Worm (Caenorhabditis elegans) whole organism, L2 larva: ENCODE results near the gene rer-1.

ENCODE experiments used
- C34F6.9 ChIP-seq: fragments of 150-350 bp; optimal IDR thresholded peaks from 2 replicates; lab custom pipeline; 2014; ENCODE audit warnings: missing biosample characterization, missing genetic modification characterization
- F13H6.1 ChIP-seq: sonication (generic microtip); optimal IDR thresholded peaks from 2 replicates; lab custom pipeline; 2016; ENCODE audit warnings: missing genetic modification characterization, missing compliant biosample characterization
- ZK546.5 ChIP-seq: sonication (generic microtip); optimal IDR thresholded peaks from 2 replicates; lab custom pipeline; 2017; ENCODE audit warnings: missing biosample characterization, missing genetic modification characterization
- alr-1 ChIP-seq: fragments of 150-350 bp; optimal IDR thresholded peaks from 2 replicates; lab custom pipeline; 2014; ENCODE audit warnings: missing biosample characterization, missing genetic modification characterization
- aly-2 ChIP-seq: fragments of 150-350 bp; optimal IDR thresholded peaks from 2 replicates; lab custom pipeline; 2014; ENCODE audit warnings: missing biosample characterization, missing genetic modification characterization
- ama-1 ChIP-seq: fragments of 150-350 bp; optimal IDR thresholded peaks from 2 replicates; lab custom pipeline; 2018; ENCODE audit warnings: inconsistent platforms
- blmp-1 ChIP-seq: sonication (generic microtip); optimal IDR thresholded peaks from 2 replicates; lab custom pipeline; 2017; ENCODE audit warnings: missing genetic modification characterization, mild to moderate bottlenecking, missing compliant biosample characterization, antibody characterized with exemption, moderate library complexity; ENCODE audit not compliant: insufficient read depth
- crh-2 ChIP-seq: sonication (generic microtip); optimal IDR thresholded peaks from 2 replicates; lab custom pipeline; 2017; ENCODE audit warnings: missing biosample characterization, missing genetic modification characterization
- egl-27 ChIP-seq: sonication (generic microtip); optimal IDR thresholded peaks from 3 replicates; lab custom pipeline; 2017; ENCODE audit warnings: missing biosample characterization, missing genetic modification reagents, missing genetic modification characterization
- elt-1 ChIP-seq: fragments of 150-350 bp; optimal IDR thresholded peaks from 2 replicates; lab custom pipeline; 2014; ENCODE audit warnings: missing biosample characterization, missing genetic modification characterization
- elt-3 ChIP-seq: sonication (generic microtip); optimal IDR thresholded peaks from 2 replicates; lab custom pipeline; 2017; ENCODE audit warnings: missing biosample characterization, missing genetic modification characterization
- fos-1 ChIP-seq: fragments of 150-350 bp; optimal IDR thresholded peaks from 2 replicates; lab custom pipeline; 2014; ENCODE audit warnings: missing biosample characterization, missing genetic modification characterization
- lin-39 ChIP-seq: fragments of 150-350 bp; optimal IDR thresholded peaks from 2 replicates; lab custom pipeline; 2014; ENCODE audit warnings: missing biosample characterization, missing genetic modification reagents, missing genetic modification characterization
- lsy-2 ChIP-seq, 2 experiments: fragments of 150-350 bp in 1 of 2; sonication (generic microtip) in 1 of 2; optimal IDR thresholded peaks; 2 replicates each; lab custom pipeline; 2014 to 2017; ENCODE audit warnings: missing biosample characterization in 2 of 2, missing genetic modification characterization in 2 of 2
- mdl-1 ChIP-seq, 2 experiments: fragments of 150-350 bp in 1 of 2; sonication (generic microtip) in 1 of 2; optimal IDR thresholded peaks; 2 replicates each; lab custom pipeline; 2017; ENCODE audit warnings: missing biosample characterization in 2 of 2, missing genetic modification characterization in 2 of 2
- nhr-10 ChIP-seq: sonication (generic microtip); optimal IDR thresholded peaks from 2 replicates; lab custom pipeline; 2017; ENCODE audit warnings: missing biosample characterization, missing genetic modification characterization
- nhr-129 ChIP-seq: fragments of 150-350 bp; optimal IDR thresholded peaks from 2 replicates; lab custom pipeline; 2014; ENCODE audit warnings: missing biosample characterization, missing genetic modification characterization
- nhr-21 ChIP-seq: fragments of 150-350 bp; optimal IDR thresholded peaks from 2 replicates; lab custom pipeline; 2014; ENCODE audit warnings: missing biosample characterization, missing genetic modification characterization
- nhr-25 ChIP-seq: fragments of 150-350 bp; sonication (generic microtip); optimal IDR thresholded peaks from 3 replicates; lab custom pipeline; 2014; ENCODE audit warnings: missing biosample characterization, missing genetic modification characterization
- nhr-77 ChIP-seq: fragments of 150-350 bp; optimal IDR thresholded peaks from 2 replicates; lab custom pipeline; 2014; ENCODE audit warnings: missing biosample characterization, missing genetic modification characterization
- peb-1 ChIP-seq: fragments of 150-350 bp; optimal IDR thresholded peaks from 2 replicates; lab custom pipeline; 2014; ENCODE audit warnings: missing biosample characterization, missing genetic modification characterization
- sem-4 ChIP-seq: fragments of 150-350 bp; optimal IDR thresholded peaks from 2 replicates; lab custom pipeline; 2014; ENCODE audit warnings: missing biosample characterization, missing genetic modification reagents, missing genetic modification characterization
- skn-1 ChIP-seq: sonication (generic microtip); optimal IDR thresholded peaks from 2 replicates; lab custom pipeline; 2017; ENCODE audit warnings: missing biosample characterization, missing genetic modification characterization
- sma-3 ChIP-seq: sonication (generic microtip); optimal IDR thresholded peaks from 2 replicates; lab custom pipeline; 2016; ENCODE audit warnings: missing genetic modification reagents, missing genetic modification characterization, missing compliant biosample characterization
- sma-9 ChIP-seq, 2 experiments: fragments of 150-350 bp in 1 of 2; sonication (generic microtip) in 1 of 2; optimal IDR thresholded peaks; 2 replicates each; lab custom pipeline; 2014 to 2016; ENCODE audit warnings: missing genetic modification characterization in 2 of 2, mild to moderate bottlenecking in 1 of 2, missing biosample characterization in 1 of 2, missing compliant biosample characterization in 1 of 2, missing genetic modification reagents in 1 of 2, moderate library complexity in 1 of 2
- unc-39 ChIP-seq: fragments of 150-350 bp; optimal IDR thresholded peaks from 2 replicates; lab custom pipeline; 2014; ENCODE audit warnings: missing biosample characterization, missing genetic modification characterization
- unc-55 ChIP-seq: fragments of 150-350 bp; sonication (generic microtip); optimal IDR thresholded peaks from 3 replicates; lab custom pipeline; 2014; ENCODE audit warnings: missing biosample characterization, missing genetic modification reagents, missing genetic modification characterization
- unc-62 ChIP-seq: fragments of 150-350 bp; optimal IDR thresholded peaks from 2 replicates; lab custom pipeline; 2014; ENCODE audit warnings: missing biosample characterization, missing genetic modification reagents, missing genetic modification characterization
- zag-1 ChIP-seq: fragments of 150-350 bp; optimal IDR thresholded peaks from 2 replicates; lab custom pipeline; 2014; ENCODE audit warnings: missing biosample characterization, missing genetic modification characterization
- ztf-1 ChIP-seq: fragments of 200-800 bp; sonication (Bioruptor generic); conservative IDR thresholded peaks from 2 replicates; pipeline ENCODE4 v1.3.6; 2022; ENCODE audit warnings: missing genetic modification characterization, missing compliant biosample characterization
- ztf-11 ChIP-seq: sonication (generic microtip); optimal IDR thresholded peaks from 2 replicates; lab custom pipeline; 2017; ENCODE audit warnings: missing biosample characterization, missing genetic modification characterization

The rer-1 gene

ce11 chrII:8810679-8811413 lies at the start of gene rer-1, which contains the start of gene F46C5.9:
Gene rer-1 (plus strand): TSS chrII:8811370.
Gene F46C5.9 (minus strand): TSS chrII:8810729.
- no peak for TF ChIP-seq sem-4 (tag; lab: Kevin White, UChicago)
- TF ChIP-seq zag-1 (tag; lab: Kevin White, UChicago), result no peak
- TF ChIP-seq fos-1, result peak; percentile 17
- TF ChIP-seq crh-2 (tag; lab: Kevin White, UChicago), result peak; percentile 74
- TF ChIP-seq unc-62 (GFP tag; lab: Kevin White, UChicago), result no peak
- no peak for TF ChIP-seq ztf-1 (GFP tag; lab: Robert Waterston, UW)
- TF ChIP-seq lsy-2 (tag; optimal IDR thresholded peaks at IDR 0.05; lab: Kevin White, UChicago), result peak; percentile 5 to 73
- TF ChIP-seq unc-39 (tag; lab: Kevin White, UChicago), result no peak
- peak; percentile 69 for TF ChIP-seq C34F6.9
- no peak for TF ChIP-seq elt-3
- TF ChIP-seq peb-1 (tag; lab: Kevin White, UChicago), result no peak
- no peak for TF ChIP-seq nhr-129 (tag; lab: Kevin White, UChicago)

- peak; percentile 63 for TF ChIP-seq fos-1
- no peak for TF ChIP-seq unc-55 (GFP tag; lab: Kevin White, UChicago)
- no peak for TF ChIP-seq zag-1 (tag; lab: Kevin White, UChicago)
Measured at ce11 chrII:8761739-8762138, 49.4 kb upstream of the rer-1 start.

DNA sequence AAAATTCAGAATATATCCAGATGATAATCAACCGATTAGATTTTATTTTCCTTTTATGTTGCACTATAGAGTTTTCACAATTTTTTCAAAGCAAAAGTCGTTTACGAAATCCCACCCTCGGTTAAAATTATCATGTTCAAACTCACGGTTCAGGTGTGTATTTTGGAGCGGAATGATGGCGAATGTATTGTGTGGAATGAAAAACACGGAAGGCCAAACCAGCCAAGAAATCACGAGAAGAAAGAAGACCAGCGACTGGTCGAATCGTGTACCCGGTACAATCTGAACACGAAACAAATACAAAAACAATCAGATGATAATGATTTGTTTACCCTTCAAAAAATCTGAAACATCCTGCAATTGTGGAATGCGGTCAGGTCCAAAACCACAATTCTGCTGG lies 47.8 kb upstream of the rer-1 start:
- TF ChIP-seq elt-3, result no peak
- no peak for TF ChIP-seq alr-1
- no peak for TF ChIP-seq aly-2
- TF ChIP-seq ama-1 (lab: Kevin White, UChicago), result no peak
- no peak for TF ChIP-seq F13H6.1 (tag; lab: Kevin White, UChicago)
- TF ChIP-seq nhr-10, result no peak
- TF ChIP-seq unc-39 (tag; lab: Kevin White, UChicago), result no peak

ce11 chrII:8764332-8764731 lies 46.8 kb upstream of the rer-1 start:
- no peak for TF ChIP-seq C34F6.9
- TF ChIP-seq sma-9 (GFP tag; optimal IDR thresholded peaks at IDR 0.05; lab: Kevin White, UChicago), result peak; percentile 3
- no peak for TF ChIP-seq sma-9 (tag; optimal IDR thresholded peaks at IDR 0.05; lab: Kevin White, UChicago)
- no peak for TF ChIP-seq elt-1 (tag; lab: Kevin White, UChicago)
- TF ChIP-seq, all 48 proteins: peak for 1

DNA sequence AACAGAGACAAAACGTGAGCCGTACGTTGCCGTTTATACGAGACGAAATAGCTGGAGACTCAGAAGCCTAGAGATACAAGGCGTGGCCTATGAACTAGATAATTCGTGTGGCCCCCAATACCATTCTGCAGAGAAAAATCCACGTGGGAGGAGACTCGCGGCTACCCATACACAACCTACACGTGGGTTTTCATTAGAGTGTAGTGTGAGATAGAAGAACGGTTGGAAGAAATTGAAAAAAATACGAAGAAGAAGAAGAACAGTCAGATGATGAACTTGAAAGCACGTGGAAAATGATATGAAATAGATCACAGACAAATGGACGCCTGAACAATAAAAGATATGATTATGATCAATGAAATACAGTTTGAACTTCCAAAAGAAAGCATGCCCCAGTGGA lies 46.0 kb upstream of the rer-1 start:
- TF ChIP-seq sma-3 (GFP tag; lab: Kevin White, UChicago) (peak; percentile 90), lin-39 (tag; lab: Kevin White, UChicago) (no peak), nhr-129 (tag; lab: Kevin White, UChicago) (peak; percentile 2), lsy-2 (tag; optimal IDR thresholded peaks at IDR 0.05; lab: Kevin White, UChicago) (no peak), nhr-21 (tag; lab: Kevin White, UChicago) (peak; percentile 31), blmp-1 (tag; lab: Kevin White, UChicago) (peak; percentile 42), nhr-77 (tag; lab: Kevin White, UChicago) (no peak), mdl-1 (tag; optimal IDR thresholded peaks at IDR 0.05; lab: Kevin White, UChicago) (peak; percentile 35 to 69), sma-9 (GFP tag; optimal IDR thresholded peaks at IDR 0.05; lab: Kevin White, UChicago) (peak; percentile 96), sma-9 (tag; optimal IDR thresholded peaks at IDR 0.05; lab: Kevin White, UChicago) (no peak), nhr-25 (tag; lab: Kevin White, UChicago) (peak; percentile 70), fos-1 (peak; percentile 3)

ce11 chrII:8766475-8766874 lies 44.7 kb upstream of the rer-1 start, which contains the start of the genes nsph-1.1 and K08F8.15:
Gene nsph-1.1 (plus strand): TSS chrII:8766775.
Gene K08F8.15 (plus strand): TSS chrII:8766809.
- no peak for TF ChIP-seq ztf-1 (GFP tag; lab: Robert Waterston, UW)
- TF ChIP-seq egl-27, result no peak
- TF ChIP-seq sma-9 (GFP tag; optimal IDR thresholded peaks at IDR 0.05; lab: Kevin White, UChicago), result no peak
- no peak for TF ChIP-seq sma-9 (tag; optimal IDR thresholded peaks at IDR 0.05; lab: Kevin White, UChicago)
- no peak for TF ChIP-seq unc-55 (GFP tag; lab: Kevin White, UChicago)
- no peak for TF ChIP-seq skn-1 (tag; lab: Kevin White, UChicago)
- TF ChIP-seq ztf-11 (tag; lab: Kevin White, UChicago), result no peak
- no peak for TF ChIP-seq ZK546.5 (tag; lab: Kevin White, UChicago)
- TF ChIP-seq, all 48 proteins: peak for 0
